Fruit fly (Drosophila melanogaster) whole organism, embryonic: Measurements from ENCODE around the gene Mdh1.
A peak's percentile ranks its signal among the peaks of the same experiment; 100 is the strongest.

Experiments used
- Blimp-1 ChIP-seq: fragments of 200-800 bp; sonication (Bioruptor generic); optimal IDR thresholded peaks from 3 replicates; lab custom pipeline; 2018; ENCODE audit warnings: missing biosample characterization, missing genetic modification characterization, mild to moderate bottlenecking, moderate library complexity, missing genetic modification reagents
- CG10431 ChIP-seq: fragments of 200-800 bp; sonication (Bioruptor generic); optimal IDR thresholded peaks from 3 replicates; lab custom pipeline; 2018; ENCODE audit warnings: missing biosample characterization, mild to moderate bottlenecking, missing genetic modification characterization
- CG11247 ChIP-seq: fragments of 200-800 bp; sonication (Bioruptor generic); IDR thresholded peaks from 2 replicates; pipeline ENCODE4 v1.3.6; 2022; ENCODE audit warnings: missing biosample characterization, missing genetic modification characterization
- CG13424 ChIP-seq: fragments of 200-800 bp; sonication (Bioruptor generic); optimal IDR thresholded peaks from 2 replicates; lab custom pipeline; 2019; ENCODE audit warnings: missing biosample characterization, mild to moderate bottlenecking, missing genetic modification characterization, moderate library complexity
- CG1602 ChIP-seq: fragments of 200-800 bp; sonication (Bioruptor generic); optimal IDR thresholded peaks from 3 replicates; lab custom pipeline; 2016; ENCODE audit warnings: missing biosample characterization, missing genetic modification characterization
- CG17385 ChIP-seq: fragments of 200-800 bp; sonication (Bioruptor generic); optimal IDR thresholded peaks from 3 replicates; lab custom pipeline; 2018; ENCODE audit warnings: missing biosample characterization, mild to moderate bottlenecking, missing genetic modification characterization
- CG2678 ChIP-seq: fragments of 200-800 bp; sonication (Bioruptor generic); optimal IDR thresholded peaks from 3 replicates; lab custom pipeline; 2019; ENCODE audit warnings: missing biosample characterization, mild to moderate bottlenecking, missing genetic modification characterization, moderate library complexity
- CG3065 ChIP-seq: fragments of 200-800 bp; sonication (Bioruptor generic); optimal IDR thresholded peaks from 2 replicates; lab custom pipeline; 2016; ENCODE audit warnings: missing biosample characterization, missing genetic modification characterization
- CG31441 ChIP-seq: fragments of 200-800 bp; sonication (Bioruptor generic); IDR thresholded peaks from 2 replicates; pipeline ENCODE4 v1.3.6; 2022; ENCODE audit warnings: missing biosample characterization, missing genetic modification characterization
- CG3281 ChIP-seq: fragments of 200-800 bp; sonication (Bioruptor generic); optimal IDR thresholded peaks from 3 replicates; lab custom pipeline; 2017; ENCODE audit warnings: missing biosample characterization, mild to moderate bottlenecking, missing genetic modification characterization
- CG34376 ChIP-seq: fragments of 200-800 bp; sonication (Bioruptor generic); optimal IDR thresholded peaks from 2 replicates; lab custom pipeline; 2018; ENCODE audit warnings: missing biosample characterization, mild to moderate bottlenecking, missing genetic modification characterization
- CG6175 ChIP-seq: fragments of 200-800 bp; sonication (Bioruptor generic); IDR thresholded peaks from 3 replicates; pipeline ENCODE4 v1.3.6; 2022; ENCODE audit warnings: missing biosample characterization, missing genetic modification characterization
- CG6654 ChIP-seq: fragments of 200-800 bp; sonication (Bioruptor generic); optimal IDR thresholded peaks from 2 replicates; lab custom pipeline; 2017; ENCODE audit warnings: missing biosample characterization, mild to moderate bottlenecking, missing genetic modification characterization
- CG6683 ChIP-seq: fragments of 200-800 bp; sonication (Bioruptor generic); optimal IDR thresholded peaks from 2 replicates; lab custom pipeline; 2017; ENCODE audit warnings: missing biosample characterization, mild to moderate bottlenecking, missing genetic modification characterization, missing genetic modification reagents
- CG6689 ChIP-seq: fragments of 200-800 bp; sonication (Bioruptor generic); IDR thresholded peaks from 2 replicates; pipeline ENCODE4 v1.3.6; 2022; ENCODE audit warnings: missing biosample characterization, missing genetic modification characterization
- CG6813 ChIP-seq: fragments of 200-800 bp; sonication (Bioruptor generic); optimal IDR thresholded peaks from 2 replicates; lab custom pipeline; 2017; ENCODE audit warnings: missing biosample characterization, missing genetic modification characterization, mild to moderate bottlenecking, moderate library complexity, missing genetic modification reagents
- CG7963 ChIP-seq: fragments of 200-800 bp; sonication (Bioruptor generic); IDR thresholded peaks from 3 replicates; pipeline ENCODE4 v1.3.6; 2022; ENCODE audit warnings: missing biosample characterization, missing genetic modification characterization; ENCODE audit not compliant: partially characterized antibody
- CHES-1-like ChIP-seq: fragments of 200-800 bp; sonication (Bioruptor generic); optimal IDR thresholded peaks from 2 replicates; lab custom pipeline; 2016; ENCODE audit warnings: missing biosample characterization, missing genetic modification characterization
- CkIIα-i1 ChIP-seq: fragments of 200-800 bp; sonication (Bioruptor generic); IDR thresholded peaks from 2 replicates; pipeline ENCODE4 v1.3.6; 2022; ENCODE audit warnings: missing biosample characterization, missing genetic modification characterization
- D19A ChIP-seq: fragments of 200-800 bp; optimal IDR thresholded peaks from 3 replicates; lab custom pipeline; 2019; ENCODE audit warnings: missing biosample characterization, mild to moderate bottlenecking, missing genetic modification characterization, moderate library complexity
- Dad ChIP-seq: fragments of 200-800 bp; sonication (Bioruptor generic); optimal IDR thresholded peaks from 3 replicates; lab custom pipeline; 2016; ENCODE audit warnings: missing biosample characterization, missing genetic modification characterization
- Dip2 ChIP-seq: fragments of 200-800 bp; sonication (Bioruptor generic); IDR thresholded peaks from 2 replicates; pipeline ENCODE4 v1.3.6; 2022; ENCODE audit warnings: missing biosample characterization, missing genetic modification characterization
- Drgx ChIP-seq: fragments of 200-800 bp; sonication (Bioruptor generic); IDR thresholded peaks from 2 replicates; pipeline ENCODE4 v1.3.6; 2022; ENCODE audit warnings: missing biosample characterization, missing genetic modification characterization
- Elba2 ChIP-seq: fragments of 200-800 bp; sonication (Bioruptor generic); optimal IDR thresholded peaks from 3 replicates; lab custom pipeline; 2016; ENCODE audit warnings: missing biosample characterization, missing genetic modification characterization
- Hand ChIP-seq: fragments of 200-800 bp; sonication (Bioruptor generic); optimal IDR thresholded peaks from 2 replicates; lab custom pipeline; 2017; ENCODE audit warnings: mild to moderate bottlenecking, missing biosample characterization, missing genetic modification reagents, missing genetic modification characterization
- Hr51 ChIP-seq, 2 experiments: fragments of 200-800 bp; sonication (Bioruptor generic); optimal IDR thresholded peaks; 2 replicates in 1 of 2; 3 replicates in 1 of 2; lab custom pipeline; 2016 to 2018; ENCODE audit warnings: missing biosample characterization in 2 of 2, missing genetic modification characterization in 2 of 2, mild to moderate bottlenecking in 1 of 2, moderate library complexity in 1 of 2
- Neu2 ChIP-seq: fragments of 200-800 bp; sonication (Bioruptor generic); optimal IDR thresholded peaks from 3 replicates; lab custom pipeline; 2016; ENCODE audit warnings: missing biosample characterization, missing genetic modification characterization, borderline replicate concordance
- Nf-YB ChIP-seq: fragments of 200-800 bp; sonication (Bioruptor generic); optimal IDR thresholded peaks from 3 replicates; lab custom pipeline; 2019; ENCODE audit warnings: missing biosample characterization, mild to moderate bottlenecking, missing genetic modification characterization, moderate library complexity
- Pdp1 ChIP-seq, 2 experiments: fragments of 200-800 bp; sonication (Bioruptor generic); optimal IDR thresholded peaks; 3 replicates each; lab custom pipeline; 2016; ENCODE audit warnings: missing biosample characterization in 2 of 2, missing genetic modification characterization in 2 of 2, mild to moderate bottlenecking in 1 of 2, moderate library complexity in 1 of 2
- Poxn ChIP-seq: fragments of 200-800 bp; sonication (Bioruptor generic); IDR thresholded peaks from 2 replicates; pipeline ENCODE4 v1.3.6; 2022; ENCODE audit warnings: missing biosample characterization, missing genetic modification characterization
- Rx ChIP-seq: fragments of 200-800 bp; sonication (Bioruptor generic); IDR thresholded peaks from 2 replicates; pipeline ENCODE4 v1.3.6; 2022; ENCODE audit warnings: missing biosample characterization, missing genetic modification characterization
- ac ChIP-seq: fragments of 200-800 bp; sonication (Bioruptor generic); optimal IDR thresholded peaks from 3 replicates; lab custom pipeline; 2017; ENCODE audit warnings: missing biosample characterization, mild to moderate bottlenecking, missing genetic modification characterization
- aop ChIP-seq: fragments of 200-800 bp; sonication (Bioruptor generic); IDR thresholded peaks from 2 replicates; pipeline ENCODE4 v1.3.6; 2022; ENCODE audit warnings: missing biosample characterization, missing genetic modification characterization
- ato ChIP-seq: fragments of 200-800 bp; sonication (Bioruptor generic); IDR thresholded peaks from 2 replicates; pipeline ENCODE4 v1.3.6; 2022; ENCODE audit warnings: missing biosample characterization, missing genetic modification characterization; ENCODE audit not compliant: partially characterized antibody
- bcd ChIP-seq: fragments of 200-800 bp; sonication (Bioruptor generic); optimal IDR thresholded peaks from 2 replicates; lab custom pipeline; 2017; ENCODE audit warnings: missing biosample characterization, mild to moderate bottlenecking, missing genetic modification characterization
- caup ChIP-seq: fragments of 200-800 bp; sonication (Bioruptor generic); optimal IDR thresholded peaks from 3 replicates; lab custom pipeline; 2017; ENCODE audit warnings: missing biosample characterization, mild to moderate bottlenecking, missing genetic modification characterization, moderate library complexity; ENCODE audit not compliant: severe bottlenecking
- danr ChIP-seq: fragments of 200-800 bp; sonication (Bioruptor generic); IDR thresholded peaks from 2 replicates; pipeline ENCODE4 v1.3.6; 2022; ENCODE audit warnings: missing biosample characterization, missing genetic modification characterization
- h ChIP-seq: fragments of >200 bp; optimal IDR thresholded peaks from 2 replicates; lab custom pipeline; 2017
- hkb ChIP-seq, 2 experiments: fragments of 200-800 bp in 1 of 2; fragments of >200 bp in 1 of 2; sonication (Bioruptor generic) in 1 of 2; IDR thresholded peaks in 1 of 2; optimal IDR thresholded peaks in 1 of 2; 2 replicates each; pipeline versions ENCODE4 v1.3.6 to Lab custom; 2017 to 2022; ENCODE audit warnings: missing biosample characterization in 1 of 2, missing genetic modification characterization in 1 of 2
- kni ChIP-seq: fragments of 200-800 bp; sonication (Bioruptor generic); optimal IDR thresholded peaks from 3 replicates; lab custom pipeline; 2017; ENCODE audit warnings: mild to moderate bottlenecking, missing biosample characterization, missing genetic modification reagents, missing genetic modification characterization
- mld ChIP-seq: fragments of 200-800 bp; sonication (Bioruptor generic); IDR thresholded peaks from 3 replicates; pipeline ENCODE4 v1.3.6; 2022; ENCODE audit warnings: missing biosample characterization, missing genetic modification characterization; ENCODE audit not compliant: partially characterized antibody
- phol ChIP-seq: fragments of 200-800 bp; sonication (Bioruptor generic); optimal IDR thresholded peaks from 3 replicates; lab custom pipeline; 2018; ENCODE audit warnings: missing biosample characterization, mild to moderate bottlenecking, missing genetic modification characterization, moderate library complexity
- pnt ChIP-seq: fragments of 200-800 bp; sonication (Bioruptor generic); optimal IDR thresholded peaks from 3 replicates; lab custom pipeline; 2016; ENCODE audit warnings: missing biosample characterization, missing genetic modification characterization
- sens ChIP-seq: fragments of 200-800 bp; sonication (Bioruptor generic); peaks from one replicate; lab custom pipeline; 2016; ENCODE audit warnings: missing biosample characterization, missing genetic modification characterization
- sima ChIP-seq: fragments of 200-800 bp; sonication (Bioruptor generic); optimal IDR thresholded peaks from 2 replicates; lab custom pipeline; 2016; ENCODE audit warnings: missing biosample characterization, missing genetic modification characterization
- sna ChIP-seq: fragments of 200-800 bp; sonication (Bioruptor generic); IDR thresholded peaks from 2 replicates; pipeline ENCODE4 v1.3.6; 2022; ENCODE audit warnings: missing biosample characterization, missing genetic modification characterization; ENCODE audit not compliant: partially characterized antibody
- tgo ChIP-seq: fragments of 200-800 bp; sonication (Bioruptor generic); IDR thresholded peaks from 3 replicates; pipeline ENCODE4 v1.3.6; 2022; ENCODE audit warnings: missing biosample characterization, missing genetic modification characterization
- vvl ChIP-seq: fragments of 200-800 bp; sonication (Bioruptor generic); IDR thresholded peaks from 2 replicates; pipeline ENCODE4 v1.3.6; 2022; ENCODE audit warnings: missing biosample characterization, missing genetic modification characterization
- zf30C ChIP-seq: fragments of 200-800 bp; sonication (Bioruptor generic); optimal IDR thresholded peaks from 3 replicates; lab custom pipeline; 2018; ENCODE audit warnings: missing biosample characterization, mild to moderate bottlenecking, missing genetic modification characterization

Mdh1 gene

DNA sequence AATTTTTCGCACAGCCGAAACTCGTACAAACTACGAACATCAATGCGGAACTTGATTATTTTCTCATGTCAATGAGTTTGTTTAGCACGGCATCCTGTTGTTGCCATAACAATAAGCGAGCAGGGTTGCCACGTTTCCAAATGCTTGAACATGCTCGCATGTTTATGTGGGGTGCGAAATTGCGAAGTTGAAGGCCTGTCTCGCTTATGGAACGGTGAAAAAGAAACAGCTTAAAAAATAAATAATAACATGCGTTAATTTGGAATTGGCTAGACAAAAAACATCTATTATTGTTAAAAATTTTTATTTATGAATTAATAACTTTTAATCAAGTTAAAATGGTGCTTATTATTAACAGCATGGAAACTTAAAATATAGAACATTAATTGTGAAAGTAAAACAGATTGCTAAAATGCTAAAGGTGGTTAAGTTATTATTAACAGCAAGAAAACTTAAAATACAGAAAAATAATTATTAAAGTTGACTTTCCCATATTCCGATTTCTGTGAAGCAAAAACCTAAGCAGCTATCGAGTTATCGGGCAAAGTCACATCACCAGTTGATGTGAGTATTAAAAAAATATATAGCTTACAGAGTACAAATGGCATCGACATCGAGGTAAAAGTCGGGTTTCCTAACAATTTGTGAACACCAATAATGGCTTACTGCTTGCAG lies 34.8 kb upstream of the Mdh1 start, which contains the start of the genes Bug22 and TfIIB (continued):
- no peak for TF ChIP-seq Hand (GFP tag; lab: Kevin White, UChicago)
- TF ChIP-seq CG31441 (GFP tag; lab: Robert Waterston, UW) = peak; percentile 79
- no peak for TF ChIP-seq caup
- TF ChIP-seq bcd = no peak
- no peak for TF ChIP-seq hkb (optimal IDR thresholded peaks at IDR 0.05; lab: Kevin White, UChicago)
- peak; percentile 75 for TF ChIP-seq hkb (GFP tag; IDR thresholded peaks at IDR 0.05; lab: Robert Waterston, UW)
- peak; percentile 40 for TF ChIP-seq Rx (GFP tag; lab: Robert Waterston, UW)
- TF ChIP-seq CG11247 (GFP tag; lab: Robert Waterston, UW) = peak; percentile 58; the same call in 1 of the 2 replicates
- TF ChIP-seq mld = no peak
- TF ChIP-seq Dad (GFP tag; lab: Kevin White, UChicago) = peak; percentile 39
- TF ChIP-seq Elba2 = peak; percentile 87
- TF ChIP-seq danr (GFP tag; lab: Robert Waterston, UW) = no peak
- TF ChIP-seq CG6175 (GFP tag; lab: Robert Waterston, UW) = no peak
- peak; percentile 84 for TF ChIP-seq vvl (GFP tag; lab: Robert Waterston, UW)
- peak; percentile 51 for TF ChIP-seq Nf-YB
- TF ChIP-seq CG1602 (GFP tag; lab: Kevin White, UChicago) = peak; percentile 71
- TF ChIP-seq Neu2 (GFP tag; lab: Kevin White, UChicago) = no peak
- peak; percentile 57 to 93 for TF ChIP-seq Pdp1 (GFP tag; optimal IDR thresholded peaks at IDR 0.05; lab: Kevin White, UChicago)
- TF ChIP-seq kni (GFP tag; lab: Kevin White, UChicago) = no peak
- TF ChIP-seq D19A (tag; lab: Kevin White, UChicago) = no peak
- TF ChIP-seq CHES-1-like (GFP tag; lab: Kevin White, UChicago) = peak; percentile 81
- peak; percentile 12 for TF ChIP-seq CG3065 (GFP tag; lab: Kevin White, UChicago)
- TF ChIP-seq Dip2 (GFP tag; lab: Robert Waterston, UW) = no peak
- TF ChIP-seq zf30C = no peak
- peak; percentile 18 for TF ChIP-seq CG10431 (GFP tag; lab: Kevin White, UChicago)
- no peak for TF ChIP-seq CG6813
- no peak for TF ChIP-seq CkIIα-i1 (GFP tag; lab: Robert Waterston, UW)
- peak; percentile 41 for TF ChIP-seq CG34376 (GFP tag; lab: Kevin White, UChicago)
- TF ChIP-seq sens (GFP tag; lab: Kevin White, UChicago) = peak; percentile 92
- TF ChIP-seq Hr51 (GFP tag; optimal IDR thresholded peaks at IDR 0.05; lab: Kevin White, UChicago) = peak; percentile 75 to 76
- no peak for TF ChIP-seq h (lab: Kevin White, UChicago)
- no peak for TF ChIP-seq CG2678 (tag; lab: Kevin White, UChicago)
- no peak for TF ChIP-seq CG6683 (GFP tag; lab: Kevin White, UChicago)
- TF ChIP-seq ac (GFP tag; lab: Kevin White, UChicago) = no peak
- TF ChIP-seq Poxn (GFP tag; lab: Robert Waterston, UW) = no peak
- TF ChIP-seq CG17385 (GFP tag; lab: Kevin White, UChicago) = peak; percentile 66
- TF ChIP-seq pnt = peak; percentile 43
- peak; percentile 51; the same call in 1 of the 2 replicates for TF ChIP-seq Drgx (GFP tag; lab: Robert Waterston, UW)
- TF ChIP-seq ato (GFP tag; lab: Robert Waterston, UW) = no peak
- peak; percentile 74 for TF ChIP-seq tgo (GFP tag; lab: Robert Waterston, UW)
- peak; percentile 65 for TF ChIP-seq CG3281
- peak; percentile 85 for TF ChIP-seq CG6689 (GFP tag; lab: Robert Waterston, UW)
- TF ChIP-seq sna = no peak
- no peak for TF ChIP-seq CG7963 (GFP tag; lab: Robert Waterston, UW)
- TF ChIP-seq CG6654 (GFP tag; lab: Kevin White, UChicago) = no peak
- TF ChIP-seq Blimp-1 (GFP tag; lab: Kevin White, UChicago) = no peak
- TF ChIP-seq phol = peak; percentile 74
- no peak for TF ChIP-seq sima (GFP tag; lab: Kevin White, UChicago)
- peak; percentile 74 for TF ChIP-seq CG13424
- no peak for TF ChIP-seq aop (GFP tag; lab: Robert Waterston, UW)
